Fruit fly (Drosophila melanogaster) whole organism, embryonic: ENCODE data around the gene CG32032.

ENCODE experiments used
- Atf3 ChIP-seq: fragments of 200-800 bp; sonication (Bioruptor generic); optimal IDR thresholded peaks from 3 replicates; lab custom pipeline; 2016; ENCODE audit warnings: missing biosample characterization, missing genetic modification characterization
- Blimp-1 ChIP-seq: fragments of 200-800 bp; sonication (Bioruptor generic); optimal IDR thresholded peaks from 3 replicates; lab custom pipeline; 2018; ENCODE audit warnings: missing biosample characterization, missing genetic modification characterization, mild to moderate bottlenecking, moderate library complexity, missing genetic modification reagents
- CG10321 ChIP-seq: fragments of 200-800 bp; sonication (Bioruptor generic); IDR thresholded peaks from 2 replicates; pipeline ENCODE4 v1.3.6; 2022; ENCODE audit warnings: missing biosample characterization, missing genetic modification characterization
- CG11560 ChIP-seq: fragments of 200-800 bp; sonication (Bioruptor generic); IDR thresholded peaks from 3 replicates; pipeline ENCODE4 v1.3.6; 2022; ENCODE audit warnings: missing biosample characterization, missing genetic modification characterization
- CG12236 ChIP-seq: fragments of 200-800 bp; sonication (Bioruptor generic); optimal IDR thresholded peaks from 2 replicates; lab custom pipeline; 2016; ENCODE audit warnings: missing biosample characterization, missing genetic modification characterization
- CG15601 ChIP-seq: fragments of 200-800 bp; sonication (Bioruptor generic); optimal IDR thresholded peaks from 3 replicates; lab custom pipeline; 2019; ENCODE audit warnings: missing biosample characterization, mild to moderate bottlenecking, missing genetic modification characterization, moderate library complexity
- CG18599 ChIP-seq: fragments of 200-800 bp; sonication (Bioruptor generic); optimal IDR thresholded peaks from 3 replicates; lab custom pipeline; 2017; ENCODE audit warnings: missing biosample characterization, missing genetic modification characterization, mild to moderate bottlenecking, moderate library complexity, missing genetic modification reagents
- CG34224 ChIP-seq: fragments of 200-800 bp; sonication (Bioruptor generic); IDR thresholded peaks from 3 replicates; pipeline ENCODE4 v1.3.6; 2022; ENCODE audit warnings: missing biosample characterization, missing genetic modification characterization; ENCODE audit not compliant: partially characterized antibody
- CG34422 ChIP-seq: fragments of 200-800 bp; sonication (Bioruptor generic); IDR thresholded peaks from 3 replicates; pipeline ENCODE4 v1.3.6; 2022; ENCODE audit warnings: missing biosample characterization, missing genetic modification characterization
- CG4328 ChIP-seq: fragments of 200-800 bp; sonication (Bioruptor generic); optimal IDR thresholded peaks from 3 replicates; lab custom pipeline; 2017; ENCODE audit warnings: missing biosample characterization, missing genetic modification reagents, missing genetic modification characterization
- CG4424 ChIP-seq: fragments of 200-800 bp; sonication (Bioruptor generic); optimal IDR thresholded peaks from 3 replicates; lab custom pipeline; 2016; ENCODE audit warnings: missing biosample characterization, missing genetic modification characterization
- CG4617 ChIP-seq: fragments of 200-800 bp; sonication (Bioruptor generic); optimal IDR thresholded peaks from 3 replicates; lab custom pipeline; 2016; ENCODE audit warnings: missing biosample characterization, missing genetic modification characterization, borderline replicate concordance
- CG6654 ChIP-seq: fragments of 200-800 bp; sonication (Bioruptor generic); optimal IDR thresholded peaks from 2 replicates; lab custom pipeline; 2017; ENCODE audit warnings: missing biosample characterization, mild to moderate bottlenecking, missing genetic modification characterization
- CG7786 ChIP-seq: fragments of 200-800 bp; sonication (Bioruptor generic); optimal IDR thresholded peaks from 2 replicates; lab custom pipeline; 2016; ENCODE audit warnings: missing biosample characterization, missing genetic modification characterization
- CG7987 ChIP-seq: fragments of 200-800 bp; sonication (Bioruptor generic); optimal IDR thresholded peaks from 2 replicates; lab custom pipeline; 2018; ENCODE audit warnings: missing biosample characterization, mild to moderate bottlenecking, missing genetic modification characterization, moderate library complexity
- CG8290 ChIP-seq, 3 experiments: fragments of 200-800 bp; sonication (Bioruptor generic); optimal IDR thresholded peaks; 2 replicates each; lab custom pipeline; 2016 to 2019; ENCODE audit warnings: missing biosample characterization in 3 of 3, missing genetic modification characterization in 3 of 3, mild to moderate bottlenecking in 2 of 3, moderate library complexity in 1 of 3
- D ChIP-seq, 2 experiments: fragments of 200-800 bp in 1 of 2; fragments of >200 bp in 1 of 2; sonication (Bioruptor generic) in 1 of 2; optimal IDR thresholded peaks; 2 replicates in 1 of 2; 3 replicates in 1 of 2; lab custom pipeline; 2017; ENCODE audit warnings: mild to moderate bottlenecking in 1 of 2, missing biosample characterization in 1 of 2, missing genetic modification characterization in 1 of 2, missing genetic modification reagents in 1 of 2
- D19A ChIP-seq: fragments of 200-800 bp; optimal IDR thresholded peaks from 3 replicates; lab custom pipeline; 2019; ENCODE audit warnings: missing biosample characterization, mild to moderate bottlenecking, missing genetic modification characterization, moderate library complexity
- Dll ChIP-seq: fragments of 200-800 bp; sonication (Bioruptor generic); IDR thresholded peaks from 4 replicates; pipeline ENCODE4 v1.3.6; 2022; ENCODE audit warnings: missing biosample characterization, missing genetic modification characterization; ENCODE audit not compliant: partially characterized antibody
- Drgx ChIP-seq: fragments of 200-800 bp; sonication (Bioruptor generic); IDR thresholded peaks from 2 replicates; pipeline ENCODE4 v1.3.6; 2022; ENCODE audit warnings: missing biosample characterization, missing genetic modification characterization
- ERR ChIP-seq: fragments of 200-800 bp; sonication (Bioruptor generic); optimal IDR thresholded peaks from 2 replicates; lab custom pipeline; 2016; ENCODE audit warnings: missing biosample characterization, missing genetic modification characterization
- Lhr ChIP-seq: fragments of 200-800 bp; sonication (Bioruptor generic); optimal IDR thresholded peaks from 3 replicates; lab custom pipeline; 2017; ENCODE audit warnings: mild to moderate bottlenecking, missing biosample characterization, missing genetic modification reagents, missing genetic modification characterization
- MBD-R2 ChIP-seq: fragments of 200-800 bp; sonication (Bioruptor generic); IDR thresholded peaks from 2 replicates; pipeline ENCODE4 v1.3.6; 2022; ENCODE audit warnings: missing biosample characterization, missing genetic modification characterization
- Med ChIP-seq: fragments of 200-800 bp; sonication (Bioruptor generic); peaks from one replicate; lab custom pipeline; 2016; ENCODE audit warnings: missing biosample characterization, missing genetic modification characterization, mild to moderate bottlenecking, inconsistent platforms, moderate library complexity
- NK7.1 ChIP-seq: fragments of 200-800 bp; sonication (Bioruptor generic); optimal IDR thresholded peaks from 3 replicates; lab custom pipeline; 2016; ENCODE audit warnings: missing biosample characterization, missing genetic modification characterization
- Neu2 ChIP-seq: fragments of 200-800 bp; sonication (Bioruptor generic); optimal IDR thresholded peaks from 3 replicates; lab custom pipeline; 2016; ENCODE audit warnings: missing biosample characterization, missing genetic modification characterization, borderline replicate concordance
- Pdp1 ChIP-seq, 2 experiments: fragments of 200-800 bp; sonication (Bioruptor generic); optimal IDR thresholded peaks; 3 replicates each; lab custom pipeline; 2016; ENCODE audit warnings: missing biosample characterization in 2 of 2, missing genetic modification characterization in 2 of 2, mild to moderate bottlenecking in 1 of 2, moderate library complexity in 1 of 2
- cad ChIP-seq: fragments of >200 bp; optimal IDR thresholded peaks from 2 replicates; lab custom pipeline; 2017; ENCODE audit warnings: missing biosample characterization, missing genetic modification characterization
- chinmo ChIP-seq: fragments of 200-800 bp; sonication (Bioruptor generic); IDR thresholded peaks from 4 replicates; pipeline ENCODE4 v1.3.6; 2022; ENCODE audit warnings: missing biosample characterization, missing genetic modification characterization; ENCODE audit not compliant: partially characterized antibody
- chm ChIP-seq: fragments of 200-800 bp; sonication (Bioruptor generic); IDR thresholded peaks from 2 replicates; pipeline ENCODE4 v1.3.6; 2022; ENCODE audit warnings: missing biosample characterization, missing genetic modification characterization
- ci ChIP-seq: fragments of 200-800 bp; sonication (Bioruptor generic); IDR thresholded peaks from 3 replicates; pipeline ENCODE4 v1.3.6; 2022; ENCODE audit warnings: missing biosample characterization, missing genetic modification characterization
- crp ChIP-seq, 2 experiments: fragments of 200-800 bp; sonication (Bioruptor generic); optimal IDR thresholded peaks; 2 replicates in 1 of 2; 3 replicates in 1 of 2; lab custom pipeline; 2017; ENCODE audit warnings: missing biosample characterization in 2 of 2, missing genetic modification characterization in 2 of 2, mild to moderate bottlenecking in 1 of 2, moderate library complexity in 1 of 2
- eve ChIP-seq, 2 experiments: fragments of >200 bp; optimal IDR thresholded peaks; 2 replicates each; lab custom pipeline; 2017; ENCODE audit warnings: missing biosample characterization in 2 of 2, missing genetic modification characterization in 2 of 2
- exex ChIP-seq: fragments of 200-800 bp; sonication (Bioruptor generic); optimal IDR thresholded peaks from 4 replicates; lab custom pipeline; 2018; ENCODE audit warnings: missing biosample characterization, mild to moderate bottlenecking, missing genetic modification characterization, moderate library complexity
- eyg ChIP-seq: fragments of 200-800 bp; sonication (Bioruptor generic); optimal IDR thresholded peaks from 3 replicates; lab custom pipeline; 2016; ENCODE audit warnings: missing biosample characterization, missing genetic modification characterization
- fd102C ChIP-seq: fragments of 200-800 bp; sonication (Bioruptor generic); optimal IDR thresholded peaks from 2 replicates; lab custom pipeline; 2018; ENCODE audit warnings: missing biosample characterization, mild to moderate bottlenecking, missing genetic modification characterization, moderate library complexity
- fru ChIP-seq: fragments of >200 bp; optimal IDR thresholded peaks from 2 replicates; lab custom pipeline; 2017
- fu2 ChIP-seq: fragments of 200-800 bp; sonication (Bioruptor generic); optimal IDR thresholded peaks from 2 replicates; lab custom pipeline; 2016; ENCODE audit warnings: missing biosample characterization, missing genetic modification characterization
- lab ChIP-seq: fragments of 200-800 bp; sonication (Bioruptor generic); optimal IDR thresholded peaks from 3 replicates; lab custom pipeline; 2017; ENCODE audit warnings: missing biosample characterization, missing genetic modification characterization, mild to moderate bottlenecking, moderate library complexity, missing genetic modification reagents
- nerfin-1 ChIP-seq: fragments of 200-800 bp; sonication (Bioruptor generic); optimal IDR thresholded peaks from 3 replicates; lab custom pipeline; 2019; ENCODE audit warnings: missing biosample characterization, mild to moderate bottlenecking, missing genetic modification characterization, moderate library complexity
- rib ChIP-seq: fragments of 200-800 bp; sonication (Bioruptor generic); IDR thresholded peaks from 2 replicates; pipeline ENCODE4 v1.3.6; 2022; ENCODE audit warnings: missing biosample characterization, missing genetic modification characterization
- sd ChIP-seq: fragments of 200-800 bp; sonication (Bioruptor generic); optimal IDR thresholded peaks from 3 replicates; lab custom pipeline; 2018; ENCODE audit warnings: missing biosample characterization, mild to moderate bottlenecking, missing genetic modification characterization, moderate library complexity
- seq ChIP-seq: fragments of 200-800 bp; sonication (Bioruptor generic); IDR thresholded peaks from 2 replicates; pipeline ENCODE4 v1.3.6; 2022; ENCODE audit warnings: missing biosample characterization, missing genetic modification characterization
- tx ChIP-seq: fragments of 200-800 bp; sonication (Bioruptor generic); optimal IDR thresholded peaks from 2 replicates; lab custom pipeline; 2016; ENCODE audit warnings: missing biosample characterization, missing genetic modification characterization
- zf30C ChIP-seq: fragments of 200-800 bp; sonication (Bioruptor generic); optimal IDR thresholded peaks from 3 replicates; lab custom pipeline; 2018; ENCODE audit warnings: missing biosample characterization, mild to moderate bottlenecking, missing genetic modification characterization
- zfh2 ChIP-seq: fragments of 200-800 bp; sonication (Bioruptor generic); optimal IDR thresholded peaks from 2 replicates; lab custom pipeline; 2016; ENCODE audit warnings: missing biosample characterization, missing genetic modification characterization

CG32032 gene

DNA sequence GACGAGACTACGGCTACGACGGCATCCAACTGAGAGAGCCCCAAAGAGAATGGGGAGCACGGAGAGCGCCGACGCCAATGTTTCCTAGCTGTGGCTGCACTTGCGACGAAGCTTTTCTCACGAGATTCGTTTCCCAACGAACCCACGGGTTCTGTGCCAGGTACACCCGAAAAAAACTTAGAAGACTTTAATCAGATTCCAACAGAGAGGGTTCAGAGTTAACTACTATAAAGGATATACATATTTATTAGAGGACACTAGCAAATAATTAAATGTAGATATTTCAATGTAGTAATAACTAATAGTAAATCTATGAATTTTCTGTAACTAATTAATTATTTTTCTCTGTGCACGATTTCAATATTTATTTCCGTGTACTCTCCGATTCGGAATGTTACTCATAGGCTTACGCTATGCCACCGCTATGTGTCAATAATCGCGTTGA, 26.8 kb upstream of the CG32032 start, which contains the start of gene Argk1 (continued):
- TF ChIP-seq CG7786 (GFP tag; lab: Kevin White, UChicago), result peak; percentile 35
- TF ChIP-seq CG18599 (GFP tag; lab: Kevin White, UChicago), result peak; percentile 72
- TF ChIP-seq zf30C, result peak; percentile 69
- no peak for TF ChIP-seq zfh2 (GFP tag; lab: Kevin White, UChicago)
- TF ChIP-seq eyg, result no peak
- no peak for TF ChIP-seq tx (GFP tag; lab: Kevin White, UChicago)
- TF ChIP-seq CG4424 (GFP tag; lab: Kevin White, UChicago), result no peak
- TF ChIP-seq D19A, result no peak
- TF ChIP-seq CG12236 (GFP tag; lab: Kevin White, UChicago), result no peak

DNA sequence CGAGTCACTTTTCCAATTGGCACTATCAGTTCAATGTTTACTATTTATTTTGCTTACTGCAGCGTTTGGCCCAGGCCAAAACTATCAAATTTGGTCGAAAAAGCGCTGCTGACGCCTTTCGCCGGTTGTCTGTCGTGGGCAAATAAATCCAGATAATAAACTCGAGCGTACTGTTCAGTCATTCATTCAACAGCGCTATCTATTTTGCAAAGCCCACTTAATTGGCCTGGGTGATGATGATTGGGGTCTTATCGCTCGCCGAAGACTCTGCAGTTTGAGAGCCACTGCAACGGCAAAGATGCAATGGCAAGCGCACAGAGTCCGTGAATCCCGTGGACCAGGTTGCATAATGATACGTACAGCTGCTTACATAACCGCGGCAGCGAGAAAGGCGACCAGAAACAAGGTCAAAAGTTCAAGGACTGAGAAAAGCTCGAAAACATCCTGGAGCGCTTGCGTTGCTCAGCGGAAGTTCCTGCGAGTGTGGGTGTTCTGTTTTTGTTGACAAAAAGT, 26.3 kb upstream of the CG32032 start:
- TF ChIP-seq lab (peak; percentile 34), Lhr (no peak), eve (GFP tag; optimal IDR thresholded peaks at IDR 0.05; lab: Kevin White, UChicago) (no peak), CG7987 (GFP tag; lab: Kevin White, UChicago) (no peak), crp (GFP tag; optimal IDR thresholded peaks at IDR 0.05; lab: Kevin White, UChicago) (no peak), CG10321 (GFP tag; lab: Robert Waterston, UW) (no peak), rib (GFP tag; lab: Robert Waterston, UW) (no peak), CG6654 (GFP tag; lab: Kevin White, UChicago) (peak; percentile 90), Pdp1 (GFP tag; optimal IDR thresholded peaks at IDR 0.05; lab: Kevin White, UChicago) (peak in 1 of 2 experiments; percentile 91), cad (peak; percentile 22), chinmo (GFP tag; lab: Robert Waterston, UW) (0 out of 4 replicates have a peak, but pooled peaks have one; percentile 33), exex (peak; percentile 33), nerfin-1 (tag; lab: Kevin White, UChicago) (no peak), ci (GFP tag; lab: Robert Waterston, UW) (no peak), Med (GFP tag; lab: Kevin White, UChicago) (peak; percentile 19)

dm6 chr3L:9072062-9072730, 20.7 kb upstream of the CG32032 start:
- no peak for TF ChIP-seq fru
- TF ChIP-seq Drgx (GFP tag; lab: Robert Waterston, UW), result no peak
- no peak for TF ChIP-seq CG11560 (tag; lab: Robert Waterston, UW)
- TF ChIP-seq fd102C (GFP tag; lab: Kevin White, UChicago), result no peak
- TF ChIP-seq chm (GFP tag; lab: Robert Waterston, UW), result no peak
- no peak for TF ChIP-seq fu2 (GFP tag; lab: Kevin White, UChicago)
- no peak for TF ChIP-seq ERR
- TF ChIP-seq CG4328 (GFP tag; lab: Kevin White, UChicago), result no peak
- no peak for TF ChIP-seq seq (GFP tag; lab: Robert Waterston, UW)
- no peak for TF ChIP-seq CG34422 (GFP tag; lab: Robert Waterston, UW)
- TF ChIP-seq Blimp-1 (GFP tag; lab: Kevin White, UChicago), result peak; percentile 20
- TF ChIP-seq CG15601 (tag; lab: Kevin White, UChicago), result no peak
- TF ChIP-seq Dll (GFP tag; lab: Robert Waterston, UW), result 0 out of 4 replicates have a peak, but pooled peaks have one; percentile 17
- TF ChIP-seq Atf3, result no peak
- peak; percentile 2 for TF ChIP-seq CG4617 (GFP tag; lab: Kevin White, UChicago)
- no peak for TF ChIP-seq CG8290 (GFP tag; optimal IDR thresholded peaks at IDR 0.05; lab: Kevin White, UChicago)
- TF ChIP-seq CG8290 (tag; optimal IDR thresholded peaks at IDR 0.05; lab: Kevin White, UChicago), result peak in 1 of 2 experiments; percentile 2
- no peak for TF ChIP-seq NK7.1
- TF ChIP-seq sd, result peak; percentile 12
- peak; percentile 29; the same call in 1 of the 2 replicates for TF ChIP-seq MBD-R2 (GFP tag; lab: Robert Waterston, UW)
- TF ChIP-seq Med (GFP tag; lab: Kevin White, UChicago), result peak; percentile 47
- TF ChIP-seq D (optimal IDR thresholded peaks at IDR 0.05; lab: Kevin White, UChicago), result peak; percentile 71
- no peak for TF ChIP-seq D (GFP tag; optimal IDR thresholded peaks at IDR 0.05; lab: Kevin White, UChicago)
- TF ChIP-seq Neu2 (GFP tag; lab: Kevin White, UChicago), result no peak
- 0 out of 3 replicates have a peak, but pooled peaks have one; percentile 11 for TF ChIP-seq CG34224 (GFP tag; lab: Robert Waterston, UW)
